Fruit fly (Drosophila melanogaster): ENCODE results near the gene CG34282.

The CG34282 gene

DNA sequence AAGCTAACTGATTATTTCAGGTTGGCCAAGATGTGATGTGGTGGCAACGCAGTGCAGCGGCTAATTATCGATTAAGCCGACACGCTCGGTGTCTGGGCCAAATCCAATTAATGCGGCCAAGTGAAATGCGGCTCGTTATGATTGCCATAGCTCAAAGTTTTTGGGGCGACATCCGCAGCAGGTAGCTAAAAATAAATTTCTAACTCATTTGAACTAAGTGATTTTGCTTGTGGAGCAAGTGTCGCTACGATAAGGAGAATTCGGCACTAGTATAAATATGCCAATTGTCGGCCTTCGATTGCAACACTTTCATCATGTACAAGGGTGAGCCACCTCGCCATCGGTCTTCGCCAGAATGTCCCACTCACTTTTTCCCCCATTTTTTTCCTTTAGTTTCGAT, at the start of gene CG34282:
CG34282 (plus strand) TSS at position 301 of the 400 bp plus-strand sequence.
- TF ChIP-seq CTCF (optimal IDR thresholded peaks at IDR 0.05) (no peak), CG8478 (optimal IDR thresholded peaks at IDR 0.05) (no peak)

dm6 chr3R:18658380-18658944, 36.6 kb upstream of the CG34282 start:
- TF ChIP-seq CTCF (optimal IDR thresholded peaks at IDR 0.05) (no peak), CG8478 (optimal IDR thresholded peaks at IDR 0.05) (no peak)

DNA sequence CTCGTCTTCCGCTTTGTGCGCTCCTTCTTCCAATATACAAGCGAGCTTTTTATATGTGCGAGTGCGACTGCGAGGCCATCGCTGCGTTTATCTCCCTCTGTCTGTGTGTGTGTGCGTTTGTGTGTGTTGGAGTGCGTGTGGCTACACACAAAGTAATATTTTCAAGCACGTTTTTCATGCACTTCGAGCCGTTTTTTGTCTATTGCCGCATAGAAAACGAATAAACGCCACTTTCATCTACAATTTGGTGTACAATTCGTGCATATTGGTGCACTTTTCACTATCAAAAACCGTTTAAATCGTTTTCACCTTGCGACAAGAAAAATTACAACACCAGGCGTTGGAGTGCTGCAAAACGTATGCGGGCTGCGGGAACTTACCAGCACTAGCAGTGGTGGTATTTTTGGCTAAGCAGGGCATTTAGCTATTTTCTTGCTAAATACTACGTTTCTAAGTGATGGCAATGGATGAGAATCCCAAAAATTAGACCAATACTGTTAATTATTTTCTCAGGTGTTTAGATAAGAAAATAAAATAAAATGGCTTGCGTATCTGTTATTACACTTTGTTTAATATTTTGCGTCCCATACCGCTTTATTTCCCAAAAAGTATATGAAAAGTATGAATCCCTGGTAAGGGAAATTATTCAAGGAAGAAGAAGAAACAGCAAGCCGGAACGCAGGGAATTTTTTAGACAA, 36.0 kb upstream of the CG34282 start, which contains the start of the genes CG31224 and CstF64:
CG31224 (minus strand) TSS at position 365 of the 698 bp plus-strand sequence.
CstF64 (plus strand) TSS at position 674 of the 698 bp plus-strand sequence.
- TF ChIP-seq CTCF (optimal IDR thresholded peaks at IDR 0.05) (no peak), CG8478 (optimal IDR thresholded peaks at IDR 0.05) (no peak)

DNA sequence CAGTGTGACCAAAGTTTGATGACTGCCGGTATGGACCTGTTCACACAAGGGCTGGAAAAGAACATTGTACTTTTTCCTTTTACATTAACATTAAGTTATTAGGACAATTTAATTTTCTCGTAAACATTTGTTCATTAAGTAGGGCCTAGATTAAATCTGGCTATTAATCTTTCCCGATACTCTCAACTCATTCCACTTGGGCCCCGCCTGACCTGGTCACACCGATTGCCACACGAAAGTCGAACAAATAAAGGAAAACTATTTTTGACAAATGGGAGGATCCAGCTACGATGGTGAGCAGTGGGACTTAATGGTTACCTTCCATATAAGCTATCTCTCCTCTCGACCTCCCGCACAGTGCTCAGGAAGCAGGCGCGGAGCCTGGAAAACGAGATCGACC, 31.5 kb upstream of the CG34282 start, which contains the start of the genes Cpsf73 and Gos28:
Cpsf73 (minus strand) TSS at position 28 of the 400 bp plus-strand sequence.
Gos28 (plus strand) TSS at position 214 of the 400 bp plus-strand sequence.
- TF ChIP-seq CG8478 (optimal IDR thresholded peaks at IDR 0.05) (no peak), CTCF (optimal IDR thresholded peaks at IDR 0.05) (peak in 1 of 2 experiments; percentile 18)

DNA sequence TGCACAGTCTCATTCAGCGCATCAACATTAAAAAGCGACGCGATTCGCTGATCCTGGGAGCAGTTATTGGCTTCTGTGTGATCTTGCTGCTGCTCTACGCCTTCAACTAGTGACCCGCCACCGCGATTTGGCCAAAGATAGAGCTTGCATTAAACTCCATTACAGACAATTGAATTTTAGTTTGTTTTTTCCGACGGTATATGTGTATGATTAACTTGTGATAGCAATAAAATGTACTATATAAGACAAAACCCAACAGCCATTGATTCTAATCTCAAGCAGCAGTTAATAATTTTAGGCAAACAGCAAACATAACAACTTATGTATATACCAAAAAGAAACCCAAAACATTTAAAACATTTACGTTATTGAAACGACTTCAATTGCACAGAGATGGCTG, 30.0 kb upstream of the CG34282 start, which contains the start of gene CG31231:
CG31231 (plus strand) TSS at position 301 of the 400 bp plus-strand sequence.
- no peak for TF ChIP-seq CG8478 (optimal IDR thresholded peaks at IDR 0.05)
- no peak for TF ChIP-seq CTCF (optimal IDR thresholded peaks at IDR 0.05)

DNA sequence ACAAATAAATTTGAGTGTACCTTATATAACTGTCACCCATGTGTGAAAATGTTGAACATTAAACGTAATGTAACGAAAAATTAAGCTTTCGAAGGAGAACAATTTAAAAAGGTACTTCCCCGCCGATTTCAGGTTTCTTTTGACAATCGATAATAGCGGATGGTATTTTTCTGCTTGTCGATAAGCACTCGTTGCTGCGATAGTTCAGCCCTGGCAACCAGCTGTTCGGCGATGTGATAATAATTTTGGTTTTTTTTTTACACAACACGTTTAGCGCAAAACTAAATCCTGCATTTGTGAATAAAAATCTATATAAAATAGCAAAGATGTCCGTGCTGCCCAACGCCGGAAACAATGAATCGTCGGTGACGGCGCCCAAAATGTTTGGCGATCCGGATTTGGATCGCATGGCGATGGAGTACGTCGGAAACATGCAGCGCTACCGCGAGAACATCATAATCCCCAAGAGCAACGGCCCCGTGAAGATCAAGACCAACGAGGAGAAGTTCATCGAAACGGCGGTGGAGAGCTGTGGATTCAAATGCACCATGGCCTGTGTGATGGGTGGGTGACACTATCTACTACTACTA, 27.3 kb upstream of the CG34282 start, which contains the start of gene CG31229:
CG31229 (plus strand) TSS at position 194 of the 590 bp plus-strand sequence.
- TF ChIP-seq CTCF (optimal IDR thresholded peaks at IDR 0.05) = no peak
- no peak for TF ChIP-seq CG8478 (optimal IDR thresholded peaks at IDR 0.05)

DNA sequence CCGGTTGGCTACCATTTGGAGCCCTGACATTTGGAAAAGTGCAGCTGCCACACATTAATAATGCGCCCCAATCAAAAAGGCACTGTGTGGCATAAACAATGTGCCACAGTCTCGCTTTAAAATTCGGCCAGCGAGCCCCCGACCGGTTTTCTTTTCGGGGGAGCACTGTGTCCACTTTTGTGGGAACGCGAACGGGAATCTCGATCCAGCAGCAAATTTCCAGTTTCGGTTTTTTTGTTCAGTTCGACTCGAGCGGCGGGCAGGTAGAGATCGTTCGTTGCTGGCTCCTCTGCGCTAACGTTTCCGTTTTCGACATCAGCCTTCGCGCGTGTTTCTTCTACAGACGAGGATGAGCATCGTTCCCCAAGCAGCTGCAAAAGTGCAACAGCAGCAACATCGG, 25.9 kb upstream of the CG34282 start, which contains the start of gene CG7702:
CG7702 (plus strand) TSS at position 239 of the 400 bp plus-strand sequence.
- TF ChIP-seq CTCF (optimal IDR thresholded peaks at IDR 0.05) = no peak
- no peak for TF ChIP-seq CG8478 (optimal IDR thresholded peaks at IDR 0.05)

DNA sequence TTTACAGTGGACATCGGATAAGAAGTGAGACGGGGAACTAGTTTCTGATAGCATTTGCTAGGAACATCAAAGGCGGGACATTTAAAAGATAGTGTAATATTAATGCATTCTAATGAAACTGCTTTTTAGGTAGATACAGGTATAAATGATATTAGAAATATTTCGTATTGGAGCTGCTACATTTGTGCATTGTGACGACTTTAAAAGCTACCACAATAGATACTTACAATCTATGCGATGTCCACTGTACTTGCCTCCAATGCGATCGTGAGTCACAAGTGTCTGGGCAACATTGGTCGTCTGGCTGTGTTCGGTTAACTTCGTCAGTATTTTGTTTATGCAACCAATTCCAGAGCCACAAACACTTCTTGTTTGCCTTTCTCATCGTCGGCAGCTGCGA, 25.2 kb upstream of the CG34282 start:
- TF ChIP-seq CTCF (optimal IDR thresholded peaks at IDR 0.05) = no peak
- no peak for TF ChIP-seq CG8478 (optimal IDR thresholded peaks at IDR 0.05)

dm6 chr3R:18670441-18671111, 24.5 kb upstream of the CG34282 start:
- TF ChIP-seq CTCF (optimal IDR thresholded peaks at IDR 0.05) (no peak), CG8478 (optimal IDR thresholded peaks at IDR 0.05) (no peak)

- TF ChIP-seq CG8478 (optimal IDR thresholded peaks at IDR 0.05) = no peak
- no peak for TF ChIP-seq CTCF (optimal IDR thresholded peaks at IDR 0.05)
Measured at dm6 chr3R:18671112-18671729, 23.8 kb upstream of the CG34282 start, which contains the start of gene CG31230. Gene CG31230, plus strand, starts transcription at chr3R:18671679.

dm6 chr3R:18677500-18677940, 17.5 kb upstream of the CG34282 start, which contains the start of the genes dind and CG7706:
Gene dind, minus strand, starts transcription at chr3R:18677539.
Gene CG7706, plus strand, starts transcription at chr3R:18677818.
- TF ChIP-seq CTCF (optimal IDR thresholded peaks at IDR 0.05) (no peak), CG8478 (optimal IDR thresholded peaks at IDR 0.05) (no peak)

DNA sequence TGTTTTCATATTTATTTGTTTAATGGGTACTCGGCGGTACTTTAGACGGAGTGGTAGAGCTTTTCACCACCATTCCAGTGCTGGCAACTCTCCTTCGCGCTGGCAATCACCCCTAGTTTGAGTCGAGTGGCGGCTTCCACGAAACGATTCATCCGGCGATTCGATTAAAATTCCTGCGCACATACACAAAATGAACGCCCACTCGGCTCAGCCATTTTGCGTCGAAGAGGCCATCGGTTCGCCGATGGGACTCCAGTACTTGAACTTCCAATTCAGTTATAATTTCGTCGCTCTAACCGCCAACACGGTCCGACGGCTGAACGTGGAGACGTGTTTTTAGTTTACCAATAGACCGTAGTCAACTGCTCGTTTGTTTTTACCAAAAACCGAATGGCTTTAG, 14.7 kb upstream of the CG34282 start, which contains the start of the genes CG46318 and ChT:
CG46318 (plus strand) TSS at position 273 of the 400 bp plus-strand sequence.
ChT (plus strand) TSS at position 273 of the 400 bp plus-strand sequence.
- TF ChIP-seq CTCF (optimal IDR thresholded peaks at IDR 0.05) = no peak
- no peak for TF ChIP-seq CG8478 (optimal IDR thresholded peaks at IDR 0.05)

DNA sequence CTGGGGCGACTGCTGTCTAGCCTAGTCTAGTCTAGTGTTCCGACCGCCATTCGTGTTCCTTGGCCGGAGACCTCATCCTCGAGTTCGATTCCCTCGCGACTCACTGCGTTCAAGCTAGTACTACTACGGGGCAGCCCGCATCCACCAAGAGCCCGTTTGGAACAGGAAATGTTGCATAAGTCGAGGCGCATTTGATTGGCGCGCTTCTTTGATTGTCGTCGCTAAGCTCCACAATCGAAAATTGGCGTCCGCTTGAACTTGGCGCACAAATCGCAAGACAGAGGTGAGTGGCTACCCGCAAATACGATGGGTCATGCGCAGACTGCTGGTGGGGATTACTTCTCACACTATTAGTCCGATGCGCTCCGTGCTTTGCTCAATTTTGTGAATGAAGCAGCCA, 14.0 kb upstream of the CG34282 start:
- TF ChIP-seq CG8478 (optimal IDR thresholded peaks at IDR 0.05) (no peak), CTCF (optimal IDR thresholded peaks at IDR 0.05) (no peak)

DNA sequence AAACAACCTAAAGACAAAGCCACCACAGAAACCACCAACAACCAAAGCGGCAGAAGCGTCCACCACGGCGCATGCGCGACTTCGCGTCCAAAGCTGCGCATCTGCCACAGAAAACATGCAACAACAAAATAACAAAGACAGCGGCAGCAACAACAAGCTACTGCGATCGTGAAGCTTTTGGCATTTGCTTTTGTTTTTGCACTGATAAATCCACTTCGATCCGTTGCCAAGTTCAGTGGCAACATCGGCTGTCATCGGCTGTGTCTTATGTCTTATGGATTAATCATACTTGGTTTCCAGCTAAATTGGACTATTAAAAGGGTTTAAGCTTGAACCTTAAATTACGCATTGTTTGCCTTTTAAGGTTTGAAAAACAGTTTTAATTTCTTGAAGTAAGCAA, 2.4 kb upstream of the CG34282 start, which contains the start of gene Muc91C:
Muc91C (minus strand) TSS at position 101 of the 400 bp plus-strand sequence.
- TF ChIP-seq CG8478 (optimal IDR thresholded peaks at IDR 0.05) (no peak), CTCF (optimal IDR thresholded peaks at IDR 0.05) (no peak)

Data from S2 (cell line).